Fruit fly (Drosophila melanogaster) whole organism, pupa: ENCODE results near the gene CG32633.

Experiments used
- CG14655 ChIP-seq: fragments of 200-800 bp; sonication (Bioruptor generic); optimal IDR thresholded peaks from 3 replicates; lab custom pipeline; 2017; ENCODE audit warnings: mild to moderate bottlenecking, missing biosample characterization, missing genetic modification reagents, missing genetic modification characterization
- CG4496 ChIP-seq: fragments of 200-800 bp; sonication (Bioruptor generic); IDR thresholded peaks from 3 replicates; pipeline ENCODE4 v1.3.6; 2022; ENCODE audit warnings: missing biosample characterization, missing genetic modification characterization
- CG8301 ChIP-seq: fragments of 200-800 bp; sonication (Bioruptor generic); optimal IDR thresholded peaks from 2 replicates; lab custom pipeline; 2018; ENCODE audit warnings: missing biosample characterization, mild to moderate bottlenecking, missing genetic modification characterization

dm6 chrX:13529673-13530072, 31.8 kb upstream of the CG32633 start:
- TF ChIP-seq CG8301 (tag; lab: Kevin White, UChicago) (no peak), CG4496 (GFP tag; lab: Robert Waterston, UW) (no peak), CG14655 (peak; percentile 0)
